Worm (Caenorhabditis elegans): ENCODE data around the gene nhr-184.

DNA sequence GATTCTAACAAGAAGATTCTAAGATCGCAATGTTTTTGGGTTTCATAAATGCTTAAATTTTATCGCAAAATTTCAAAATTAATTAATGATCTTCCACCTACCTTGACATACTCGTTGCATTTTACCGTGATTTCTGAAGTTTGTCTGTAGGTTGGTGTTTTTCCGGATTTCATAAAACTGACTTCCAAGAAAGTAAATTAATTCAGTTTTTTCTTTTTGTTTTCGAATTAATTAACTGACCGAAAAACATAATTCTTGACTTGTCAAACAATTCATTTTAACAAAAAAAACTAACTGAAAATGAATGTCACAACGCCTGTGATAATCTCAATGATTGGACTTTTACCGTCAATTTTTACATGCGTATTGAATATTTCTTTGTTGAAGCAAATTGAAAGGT lies 32.5 kb downstream of the nhr-184 start, which contains the start of gene srbc-16:
- TF ChIP-seq sptf-2 (GFP tag; optimal IDR thresholded peaks at IDR 0.05) = no peak
- TF ChIP-seq ama-1 (optimal IDR thresholded peaks at IDR 0.05) = no peak
- no peak for TF ChIP-seq ama-1 (GFP tag; optimal IDR thresholded peaks at IDR 0.05)
- TF ChIP-seq gei-17 (GFP tag; optimal IDR thresholded peaks at IDR 0.05) = no peak
- no peak for TF ChIP-seq F37B4.10 (GFP tag; IDR thresholded peaks at IDR 0.05)
- TF ChIP-seq ztf-25 (GFP tag; IDR thresholded peaks at IDR 0.05) = no peak
- no peak for TF ChIP-seq madf-3 (GFP tag; IDR thresholded peaks at IDR 0.05)
- no peak for TF ChIP-seq hmg-20 (GFP tag; IDR thresholded peaks at IDR 0.05)
- TF ChIP-seq zim-3 (tag; optimal IDR thresholded peaks at IDR 0.05) = no peak
- no peak for TF ChIP-seq zfh-2 (GFP tag; conservative IDR thresholded peaks at IDR 0.05)
- TF ChIP-seq snpc-4 (GFP tag; optimal IDR thresholded peaks at IDR 0.05) = no peak
- TF ChIP-seq snpc-4 (tag; optimal IDR thresholded peaks at IDR 0.05) = no peak
- TF ChIP-seq pbrm-1 (GFP tag; IDR thresholded peaks at IDR 0.05) = no peak
- TF ChIP-seq ceh-100 (GFP tag; IDR thresholded peaks at IDR 0.05) = no peak
- TF ChIP-seq Y56A3A.18 (GFP tag; IDR thresholded peaks at IDR 0.05) = no peak
- no peak for TF ChIP-seq F55B11.4 (tag; optimal IDR thresholded peaks at IDR 0.05; ENCODE audit: borderline replicate concordance, insufficient read depth)
